Worm (Caenorhabditis elegans) whole organism, midembryonic: Measurements from ENCODE around the gene tofu-6.

Experiments used
- T22C8.4 ChIP-seq: fragments of 200-800 bp; sonication (Bioruptor generic); IDR thresholded peaks from 2 replicates; pipeline ENCODE4 v1.3.6; 2022; ENCODE audit warnings: missing genetic modification characterization, missing compliant biosample characterization
- flt-1 ChIP-seq: fragments of 200-800 bp; sonication (Bioruptor generic); IDR thresholded peaks from 2 replicates; pipeline ENCODE4 v1.3.6; 2022; ENCODE audit warnings: missing genetic modification characterization, missing compliant biosample characterization

- TF ChIP-seq T22C8.4 (GFP tag; lab: Robert Waterston, UW): no peak
- TF ChIP-seq flt-1 (GFP tag; lab: Robert Waterston, UW): no peak
These were observed 44.8 kb downstream of the tofu-6 start, which contains the start of gene clr-1 for ce11 chrII:5465729-5466408.
